Worm (Caenorhabditis elegans) whole organism, mixed stage, embryonic: ENCODE data around the gene F10G7.10.

ENCODE experiments used
- elt-1 ChIP-seq: sonication (generic microtip); optimal IDR thresholded peaks from 2 replicates; lab custom pipeline; 2017; ENCODE audit warnings: missing genetic modification characterization, mild to moderate bottlenecking, missing compliant biosample characterization, antibody characterized with exemption, moderate library complexity, borderline replicate concordance; ENCODE audit not compliant: insufficient read depth
- lin-32 ChIP-seq: fragments of 200-800 bp; sonication (Bioruptor generic); optimal IDR thresholded peaks from 2 replicates; lab custom pipeline; 2018; ENCODE audit warnings: mild to moderate bottlenecking, missing genetic modification characterization, missing compliant biosample characterization
- mab-5 ChIP-seq: fragments of 150-350 bp; optimal IDR thresholded peaks from 2 replicates; lab custom pipeline; 2014; ENCODE audit warnings: missing biosample characterization, missing genetic modification characterization
- ztf-11 ChIP-seq: fragments of 150-350 bp; optimal IDR thresholded peaks from 2 replicates; lab custom pipeline; 2014; ENCODE audit warnings: missing biosample characterization, missing genetic modification characterization

DNA sequence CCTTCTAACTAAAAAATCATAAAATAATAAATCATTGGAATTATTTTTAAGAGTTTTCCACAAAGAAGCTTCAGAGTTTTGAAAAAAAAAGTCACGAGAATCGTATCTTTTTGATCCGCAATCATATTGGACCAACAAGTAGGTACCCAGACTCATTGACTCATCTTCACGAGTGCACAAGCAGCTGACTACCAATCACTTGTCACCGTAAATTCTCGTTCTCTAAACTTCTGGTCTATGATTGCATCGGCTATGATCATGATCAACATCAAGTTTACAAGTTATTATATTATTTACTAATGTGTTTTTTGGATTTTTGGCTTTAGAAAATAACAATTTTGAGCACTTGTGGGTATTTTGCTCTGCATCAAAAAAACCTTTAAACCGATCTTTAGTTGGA is 49.8 kb downstream of the F10G7.10 start:
- TF ChIP-seq elt-1: no peak
- no peak for TF ChIP-seq lin-32 (GFP tag; lab: Kevin White, UChicago)
- TF ChIP-seq ztf-11 (tag; lab: Kevin White, UChicago): no peak
- no peak for TF ChIP-seq mab-5 (tag; lab: Kevin White, UChicago)
